Worm (Caenorhabditis elegans): Measurements from ENCODE around the gene pygo-1.

The pygo-1 gene

DNA sequence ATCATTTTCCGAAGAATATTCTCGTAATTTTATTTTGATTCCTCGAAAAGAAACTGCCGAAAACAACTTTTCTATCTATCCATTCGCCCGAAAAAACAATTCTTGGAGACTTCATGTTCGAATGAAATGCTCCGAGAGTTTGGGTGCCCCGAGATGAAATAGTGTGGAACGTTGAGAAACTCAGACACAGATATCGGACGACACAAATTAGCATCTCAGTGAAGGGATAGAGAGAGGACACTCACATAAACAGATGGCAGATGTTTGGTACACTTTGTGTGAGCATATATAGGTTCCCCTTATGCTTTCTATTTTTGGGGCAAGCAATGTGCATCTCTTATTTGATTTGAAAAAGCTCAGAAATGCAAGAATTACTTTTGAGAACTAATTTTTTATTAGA, 4.3 kb upstream of the pygo-1 start:
- TF ChIP-seq sox-2 (GFP tag; IDR thresholded peaks at IDR 0.05) (no peak), nhr-232 (tag; optimal IDR thresholded peaks at IDR 0.05) (no peak), unc-42 (tag; optimal IDR thresholded peaks at IDR 0.05) (peak; percentile 9), che-1 (tag; optimal IDR thresholded peaks at IDR 0.05) (no peak), hlh-8 (tag; optimal IDR thresholded peaks at IDR 0.05) (peak; percentile 53), ceh-31 (tag; optimal IDR thresholded peaks at IDR 0.05) (no peak), lin-11 (tag; optimal IDR thresholded peaks at IDR 0.05) (no peak), pag-3 (tag; optimal IDR thresholded peaks at IDR 0.05; ENCODE audit: borderline replicate concordance) (no peak), npax-4 (tag; optimal IDR thresholded peaks at IDR 0.05) (no peak), dmd-4 (tag; optimal IDR thresholded peaks at IDR 0.05; ENCODE audit: borderline replicate concordance) (no peak), mec-3 (tag; optimal IDR thresholded peaks at IDR 0.05; ENCODE audit: borderline replicate concordance) (no peak), Y22D7AL.16 (tag; optimal IDR thresholded peaks at IDR 0.05) (no peak), nfya-1 (tag; optimal IDR thresholded peaks at IDR 0.05) (peak; percentile 36), ceh-19 (GFP tag; optimal IDR thresholded peaks at IDR 0.05) (no peak)

DNA sequence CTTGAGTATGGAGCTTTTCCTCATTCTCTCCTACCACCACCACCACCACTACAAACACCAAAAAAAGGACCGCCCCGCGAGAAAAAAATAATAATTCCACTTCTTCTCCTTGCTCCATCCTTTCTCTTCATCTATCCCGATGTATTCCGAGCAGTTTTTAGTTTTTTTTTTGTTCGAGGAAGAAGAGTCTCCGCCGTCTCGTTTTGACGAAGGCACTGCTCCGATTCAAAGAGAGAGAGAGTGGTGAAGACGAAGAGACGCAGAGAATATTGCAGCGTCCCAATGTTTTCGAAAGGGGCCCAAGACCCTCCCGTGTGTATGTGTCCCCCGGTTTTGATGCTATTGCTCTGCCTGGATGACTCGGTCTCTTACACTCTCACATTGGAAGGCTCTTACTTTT, 2.0 kb upstream of the pygo-1 start:
- no peak for TF ChIP-seq hlh-6 (tag; optimal IDR thresholded peaks at IDR 0.05)
- TF ChIP-seq tbx-2 (tag; optimal IDR thresholded peaks at IDR 0.05) = peak; percentile 13

DNA sequence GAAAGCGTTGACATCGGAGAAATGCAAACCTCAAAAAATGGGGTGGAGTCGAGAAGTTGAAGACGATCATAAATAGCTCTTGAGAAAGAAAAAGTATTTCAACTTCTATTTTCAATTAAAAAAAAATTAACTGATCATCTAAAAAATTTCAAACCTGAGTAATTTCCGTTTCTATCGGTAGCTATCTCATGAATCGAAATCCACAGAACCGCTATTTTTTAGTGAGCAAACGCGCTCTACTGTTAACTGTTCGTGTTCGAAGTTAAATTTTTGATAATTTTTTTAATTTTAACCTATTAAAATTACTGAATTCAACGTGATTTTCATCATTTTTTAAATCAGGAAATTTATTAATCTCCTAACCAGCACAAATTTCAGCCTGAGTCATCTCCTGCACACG, 729 bp downstream of the pygo-1 start:
- TF ChIP-seq tbx-2 (tag; optimal IDR thresholded peaks at IDR 0.05) (no peak), ets-4 (tag; optimal IDR thresholded peaks at IDR 0.05) (no peak), ref-2 (tag; optimal IDR thresholded peaks at IDR 0.05) (no peak), ceh-14 (tag; optimal IDR thresholded peaks at IDR 0.05) (no peak), hlh-6 (tag; optimal IDR thresholded peaks at IDR 0.05) (no peak), zip-5 (tag; optimal IDR thresholded peaks at IDR 0.05) (no peak), fkh-10 (GFP tag; optimal IDR thresholded peaks at IDR 0.05) (no peak), unc-42 (tag; optimal IDR thresholded peaks at IDR 0.05) (no peak), T23F11.4 (GFP tag; optimal IDR thresholded peaks at IDR 0.05) (no peak), pha-4 (tag; optimal IDR thresholded peaks at IDR 0.05) (no peak), ceh-2 (tag; optimal IDR thresholded peaks at IDR 0.05) (no peak)

DNA sequence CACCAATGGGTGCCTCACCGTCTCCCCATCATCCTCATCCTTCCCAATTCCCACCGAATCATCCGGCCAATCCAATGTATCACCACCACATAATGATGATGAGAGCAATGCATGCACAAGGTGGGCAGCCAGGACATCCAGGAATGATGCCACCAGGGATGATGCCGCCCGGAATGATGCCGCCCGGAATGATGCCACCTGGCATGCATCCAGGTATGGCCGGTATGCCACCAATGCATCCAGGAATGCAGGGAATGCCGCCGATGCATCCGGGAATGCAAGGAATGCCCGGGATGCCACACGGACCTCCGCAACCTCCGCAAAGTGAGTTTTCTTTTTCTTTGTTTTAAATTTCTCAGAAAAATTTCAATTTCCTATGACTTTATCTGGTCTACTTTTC, 2.7 kb downstream of the pygo-1 start:
- TF ChIP-seq rnt-1 (tag; optimal IDR thresholded peaks at IDR 0.05) (no peak), unc-86 (tag; optimal IDR thresholded peaks at IDR 0.05) (no peak), fkh-6 (tag; optimal IDR thresholded peaks at IDR 0.05) (no peak), lim-6 (tag; optimal IDR thresholded peaks at IDR 0.05) (no peak)

DNA sequence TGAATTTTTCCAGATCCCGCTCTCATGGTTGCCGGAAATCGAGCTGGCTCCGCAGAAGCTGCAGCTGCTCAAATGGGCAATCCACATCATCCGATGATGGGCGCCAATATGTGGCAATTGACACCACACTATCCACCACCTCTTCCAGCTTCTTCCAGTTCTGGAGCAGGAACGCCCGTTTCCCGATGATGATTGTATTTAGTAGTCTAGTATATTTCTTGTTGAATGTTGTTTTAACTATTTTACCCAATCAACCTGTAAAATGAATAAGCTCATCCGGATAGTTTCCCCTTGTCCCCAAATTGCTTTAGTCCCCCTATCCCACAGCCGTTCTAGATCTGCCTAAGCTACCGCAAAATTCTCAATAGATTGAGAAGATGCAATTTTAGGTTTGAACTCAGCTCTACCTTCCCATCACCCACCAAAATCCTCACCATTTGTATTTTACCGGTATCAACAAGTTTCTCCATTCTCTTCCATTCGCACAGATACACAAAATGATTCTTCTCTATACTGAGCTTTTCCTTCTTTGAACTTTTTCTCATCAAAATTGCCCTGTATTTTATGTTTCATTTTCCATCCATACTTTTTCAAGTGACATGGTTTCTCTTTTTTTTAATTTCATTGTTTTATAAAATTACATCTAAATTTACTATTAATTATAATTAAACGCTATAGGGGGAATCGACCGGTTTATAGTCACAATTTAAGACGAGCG, 3.3 kb downstream of the pygo-1 start:
- TF ChIP-seq elt-2 (tag; optimal IDR thresholded peaks at IDR 0.05) = no peak
- no peak for TF ChIP-seq ets-4 (tag; optimal IDR thresholded peaks at IDR 0.05)
- no peak for TF ChIP-seq unc-42 (tag; optimal IDR thresholded peaks at IDR 0.05)
- no peak for TF ChIP-seq T23F11.4 (GFP tag; optimal IDR thresholded peaks at IDR 0.05)
- TF ChIP-seq rnt-1 (tag; optimal IDR thresholded peaks at IDR 0.05) = no peak
- TF ChIP-seq hlh-6 (tag; optimal IDR thresholded peaks at IDR 0.05) = no peak
- TF ChIP-seq pqm-1 (tag; optimal IDR thresholded peaks at IDR 0.05) = no peak
- TF ChIP-seq C38D4.7 (GFP tag; optimal IDR thresholded peaks at IDR 0.05) = no peak
- TF ChIP-seq pax-1 (tag; optimal IDR thresholded peaks at IDR 0.05) = no peak
- no peak for TF ChIP-seq syd-9 (tag; optimal IDR thresholded peaks at IDR 0.05)
- no peak for TF ChIP-seq ceh-34 (tag; optimal IDR thresholded peaks at IDR 0.05)
- no peak for TF ChIP-seq pha-2 (tag; optimal IDR thresholded peaks at IDR 0.05)

Measured in whole organism, late embryonic.